Worm (Caenorhabditis elegans): ENCODE results near the gene orc-3.
"Not testable (repeated sequence)": the region's sequence is repeated elsewhere in the genome, so short reads cannot be mapped to it uniquely, and the experiment has no call there.

Gene orc-3

DNA sequence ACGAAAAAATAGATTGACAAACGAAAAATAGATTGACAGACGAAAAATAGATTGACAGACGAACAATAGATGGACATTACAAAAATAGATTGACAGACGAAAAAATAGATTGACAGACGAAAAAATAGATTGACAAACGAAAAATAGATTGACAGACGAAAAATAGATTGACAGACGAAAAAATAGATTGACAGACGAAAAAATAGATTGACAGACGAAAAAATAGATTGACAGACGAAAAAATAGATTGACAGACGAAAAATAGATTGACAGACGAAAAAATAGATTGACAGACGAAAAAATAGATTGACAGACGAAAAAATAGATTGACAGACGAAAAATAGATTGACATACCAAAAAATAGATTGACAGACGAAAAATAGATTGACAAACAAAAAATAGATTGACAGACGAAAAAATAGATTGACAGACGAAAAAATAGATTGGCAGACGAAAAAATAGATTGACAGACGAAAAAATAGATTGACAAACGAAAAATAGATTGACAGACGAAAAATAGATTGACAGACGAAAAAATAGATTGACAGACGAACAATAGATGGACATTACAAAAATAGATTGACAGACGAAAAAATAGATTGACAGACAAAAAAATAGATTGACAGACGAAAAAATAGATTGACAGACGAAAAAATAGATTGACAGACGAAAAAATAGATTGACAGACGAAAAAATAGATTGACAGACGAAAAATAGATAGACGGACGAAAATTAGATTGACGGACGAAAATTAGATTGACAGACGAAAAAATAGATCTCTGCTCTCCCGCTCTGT is 44.7 kb downstream of the orc-3 start:
- TF ChIP-seq Y53F4B.3 (GFP tag; IDR thresholded peaks at IDR 0.05) (peak; percentile 99; the same call in 1 of the 2 replicates), egrh-3 (GFP tag; IDR thresholded peaks at IDR 0.05) (peak; percentile 100), hmg-1.2 (GFP tag; IDR thresholded peaks at IDR 0.05) (peak; percentile 3; the same call in 1 of the 2 replicates), ztf-28 (GFP tag; IDR thresholded peaks at IDR 0.05) (peak; percentile 67; the same call in 1 of the 2 replicates), ceh-91 (GFP tag; IDR thresholded peaks at IDR 0.05) (peak; percentile 81)

DNA sequence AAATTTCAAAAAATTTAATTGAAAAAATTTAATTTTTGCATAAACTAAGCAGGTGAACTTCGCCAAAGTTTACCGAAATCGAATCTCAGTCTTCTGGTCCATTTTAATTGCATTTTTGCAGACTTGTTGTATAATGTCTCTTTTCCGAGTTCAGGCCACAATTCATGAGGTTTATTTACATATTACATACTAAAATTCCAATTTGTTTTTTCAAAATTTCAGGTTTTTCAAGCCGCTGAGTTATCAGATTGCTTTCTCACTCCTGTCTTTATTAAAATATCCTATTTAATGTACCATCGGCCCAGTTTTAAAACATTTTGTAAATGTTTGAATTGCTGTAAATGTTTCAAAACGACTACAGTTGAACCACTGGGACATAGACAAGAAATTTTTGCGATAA is 48.6 kb downstream of the orc-3 start, which contains the start of gene fbxa-208:
TSS of gene fbxa-208 (plus strand) at position 301 of the 400 bp plus-strand sequence.
- not testable (repeated sequence) for TF ChIP-seq ztf-3 (GFP tag; optimal IDR thresholded peaks at IDR 0.05); ztf-26 (tag; optimal IDR thresholded peaks at IDR 0.05); F57C9.4 (tag; optimal IDR thresholded peaks at IDR 0.05)

DNA sequence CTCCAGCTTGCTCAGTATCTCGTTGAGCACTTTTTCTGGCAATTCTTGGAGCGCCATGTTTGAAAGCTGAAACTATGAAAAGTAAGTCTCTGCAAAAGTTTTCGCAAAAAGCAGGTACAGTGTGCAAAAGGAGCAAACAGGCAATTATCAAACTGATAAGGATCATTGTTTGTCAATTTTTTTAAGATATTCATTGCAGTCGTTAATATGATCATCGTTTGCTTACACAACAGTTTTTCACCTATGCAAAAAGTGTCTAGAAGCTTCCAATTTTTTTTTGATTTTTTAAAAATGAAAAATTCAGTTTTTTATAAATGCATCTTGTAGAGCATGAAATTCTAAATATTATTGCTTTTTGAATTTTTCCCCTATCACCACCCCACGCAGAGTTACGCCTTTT is 50.4 kb downstream of the orc-3 start, which contains the start of gene fbxa-78:
TSS of gene fbxa-78 (minus strand) at position 101 of the 400 bp plus-strand sequence.
- not testable (repeated sequence) for TF ChIP-seq lsy-27 (tag; optimal IDR thresholded peaks at IDR 0.05; ENCODE audit: borderline replicate concordance, insufficient read depth); aptf-2 (GFP tag; conservative IDR thresholded peaks at IDR 0.05); egl-18 (GFP tag; IDR thresholded peaks at IDR 0.05)

DNA sequence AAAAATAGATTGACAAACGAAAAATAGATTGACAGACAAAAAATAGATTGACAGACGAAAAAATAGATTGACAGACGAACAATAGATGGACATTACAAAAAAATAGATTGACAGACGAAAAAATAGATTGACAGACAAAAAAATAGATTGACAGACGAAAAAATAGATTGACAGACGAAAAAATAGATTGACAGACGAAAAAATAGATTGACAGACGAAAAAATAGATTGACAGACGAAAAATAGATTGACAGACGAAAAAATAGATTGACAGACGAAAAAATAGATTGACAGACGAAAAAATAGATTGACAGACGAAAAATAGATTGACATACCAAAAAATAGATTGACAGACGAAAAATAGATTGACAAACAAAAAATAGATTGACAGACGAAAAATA is 52.4 kb downstream of the orc-3 start:
- peak; percentile 98 for TF ChIP-seq egrh-3 (GFP tag; IDR thresholded peaks at IDR 0.05)

DNA sequence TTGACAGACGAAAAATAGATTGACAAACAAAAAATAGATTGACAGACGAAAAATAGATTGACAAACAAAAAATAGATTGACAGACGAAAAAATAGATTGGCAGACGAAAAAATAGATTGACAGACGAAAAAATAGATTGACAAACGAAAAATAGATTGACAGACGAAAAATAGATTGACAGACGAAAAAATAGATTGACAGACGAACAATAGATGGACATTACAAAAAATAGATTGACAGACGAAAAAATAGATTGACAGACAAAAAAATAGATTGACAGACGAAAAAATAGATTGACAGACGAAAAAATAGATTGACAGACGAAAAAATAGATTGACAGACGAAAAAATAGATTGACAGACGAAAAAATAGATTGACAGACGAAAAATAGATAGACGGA is 53.3 kb downstream of the orc-3 start:
- peak; percentile 9; the same call in 1 of the 2 replicates for TF ChIP-seq ceh-91 (GFP tag; IDR thresholded peaks at IDR 0.05)
- TF ChIP-seq egrh-3 (GFP tag; IDR thresholded peaks at IDR 0.05) = peak; percentile 20
- peak; percentile 93; the same call in 1 of the 2 replicates for TF ChIP-seq Y53F4B.3 (GFP tag; IDR thresholded peaks at IDR 0.05)
